Worm (Caenorhabditis elegans) whole organism, young adult: ENCODE results near the gene his-70.

Experiments used
- F55B11.4 ChIP-seq: sonication (generic microtip); optimal IDR thresholded peaks from 2 replicates; lab custom pipeline; 2016; ENCODE audit warnings: missing compliant biosample characterization, missing genetic modification characterization, borderline replicate concordance; ENCODE audit not compliant: insufficient read depth
- hlh-12 ChIP-seq: sonication (generic microtip); optimal IDR thresholded peaks from 2 replicates; lab custom pipeline; 2016; ENCODE audit warnings: missing genetic modification characterization, missing compliant biosample characterization
- hmg-1.2 ChIP-seq: fragments of 200-800 bp; sonication (Bioruptor generic); IDR thresholded peaks from 2 replicates; pipeline ENCODE4 v1.3.6; 2022; ENCODE audit warnings: missing genetic modification reagents, missing genetic modification characterization, missing compliant biosample characterization
- sea-2 ChIP-seq: fragments of 200-800 bp; sonication (Bioruptor generic); IDR thresholded peaks from 2 replicates; pipeline ENCODE4 v1.3.6; 2022; ENCODE audit warnings: missing genetic modification characterization, missing compliant biosample characterization
- somi-1 ChIP-seq: fragments of 200-800 bp; sonication (Bioruptor generic); optimal IDR thresholded peaks from 2 replicates; lab custom pipeline; 2018; ENCODE audit warnings: mild to moderate bottlenecking, missing genetic modification characterization, missing compliant biosample characterization

DNA sequence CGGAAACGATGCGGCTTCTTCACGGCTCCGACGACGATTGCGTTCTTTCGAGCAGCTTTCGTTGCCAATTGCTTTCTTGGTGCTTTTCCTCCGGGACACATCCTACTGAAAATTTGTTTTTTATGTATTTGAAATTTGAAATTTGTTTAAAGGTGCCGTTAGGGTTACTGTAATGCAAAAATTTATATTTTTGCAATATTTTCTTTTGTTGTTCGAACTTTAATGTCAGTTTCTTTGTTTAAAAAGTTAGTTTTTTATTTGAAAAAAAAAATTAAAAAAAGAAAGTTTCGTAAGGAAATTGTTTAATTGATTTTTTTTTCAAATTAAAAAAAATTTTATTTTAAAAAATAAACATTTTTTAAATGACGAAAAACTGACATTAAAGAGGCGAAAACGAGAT lies 1.3 kb downstream of the his-70 start, which contains the start of gene his-69:
- TF ChIP-seq hlh-12 (tag; lab: Kevin White, UChicago), result no peak
- TF ChIP-seq F55B11.4, result no peak
- no peak for TF ChIP-seq hmg-1.2 (GFP tag; lab: Robert Waterston, UW)
- no peak for TF ChIP-seq somi-1 (GFP tag; lab: Kevin White, UChicago)
- no peak for TF ChIP-seq sea-2 (GFP tag; lab: Robert Waterston, UW)
